Fruit fly (Drosophila melanogaster) whole organism, prepupa: ENCODE data around the gene CG9107.

ENCODE experiments used
- Blimp-1 ChIP-seq: fragments of 200-800 bp; sonication (Bioruptor generic); optimal IDR thresholded peaks from 3 replicates; lab custom pipeline; 2017; ENCODE audit warnings: missing biosample characterization, missing genetic modification characterization, mild to moderate bottlenecking, moderate library complexity, missing genetic modification reagents
- CG34406 ChIP-seq: fragments of 200-800 bp; sonication (Bioruptor generic); optimal IDR thresholded peaks from 3 replicates; lab custom pipeline; 2016; ENCODE audit warnings: missing biosample characterization, missing genetic modification characterization
- CG3919 ChIP-seq: fragments of 200-800 bp; sonication (Bioruptor generic); optimal IDR thresholded peaks from 3 replicates; lab custom pipeline; 2016; ENCODE audit warnings: missing biosample characterization, missing genetic modification characterization
- Ets96B ChIP-seq: fragments of 200-800 bp; optimal IDR thresholded peaks from 2 replicates; lab custom pipeline; 2019; ENCODE audit warnings: missing biosample characterization, mild to moderate bottlenecking, missing genetic modification characterization, moderate library complexity
- fd59A ChIP-seq: fragments of 200-800 bp; sonication (Bioruptor generic); optimal IDR thresholded peaks from 2 replicates; lab custom pipeline; 2017; ENCODE audit warnings: missing biosample characterization, mild to moderate bottlenecking, missing genetic modification characterization, missing genetic modification reagents
- lz ChIP-seq: fragments of 200-800 bp; sonication (Bioruptor generic); optimal IDR thresholded peaks from 3 replicates; lab custom pipeline; 2016; ENCODE audit warnings: missing biosample characterization, missing genetic modification characterization
- topi ChIP-seq: fragments of 200-800 bp; sonication (Bioruptor generic); optimal IDR thresholded peaks from 3 replicates; lab custom pipeline; 2016; ENCODE audit warnings: missing biosample characterization, missing genetic modification characterization

DNA sequence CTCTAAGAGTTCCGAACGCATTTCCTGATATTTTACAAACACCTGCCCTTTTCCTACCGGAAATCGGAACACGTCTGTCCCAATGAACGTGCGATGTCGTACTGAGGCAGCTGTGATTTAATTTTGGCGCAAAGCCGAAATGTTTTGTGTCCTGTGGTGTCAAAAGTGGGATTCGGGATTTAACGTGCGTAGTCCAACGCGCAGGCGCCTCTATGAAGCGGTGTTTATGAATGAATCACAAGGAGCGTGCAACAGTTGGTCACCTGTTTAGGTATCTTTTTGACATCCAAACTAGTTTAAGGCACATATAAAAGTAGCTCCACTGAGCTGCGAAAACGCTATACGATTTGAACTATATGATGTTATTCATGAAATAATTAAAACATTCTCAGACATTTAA is 10.0 kb upstream of the CG9107 start, which contains the start of gene CG9109:
- no peak for TF ChIP-seq CG34406
- no peak for TF ChIP-seq Ets96B (tag; lab: Kevin White, UChicago)
- no peak for TF ChIP-seq topi
- TF ChIP-seq CG3919 (GFP tag; lab: Kevin White, UChicago) = no peak
- no peak for TF ChIP-seq fd59A (GFP tag; lab: Kevin White, UChicago)
- no peak for TF ChIP-seq Blimp-1
- TF ChIP-seq lz = no peak
